Worm (Caenorhabditis elegans) whole organism, midembryonic: ENCODE data around the gene F15A4.2.

Experiments
- T22C8.4 ChIP-seq: fragments of 200-800 bp; sonication (Bioruptor generic); IDR thresholded peaks from 2 replicates; pipeline ENCODE4 v1.3.6; 2022; ENCODE audit warnings: missing genetic modification characterization, missing compliant biosample characterization
- cog-1 ChIP-seq: sonication (generic microtip); optimal IDR thresholded peaks from 2 replicates; lab custom pipeline; 2016; ENCODE audit warnings: missing genetic modification characterization, missing compliant biosample characterization
- flt-1 ChIP-seq: fragments of 200-800 bp; sonication (Bioruptor generic); IDR thresholded peaks from 2 replicates; pipeline ENCODE4 v1.3.6; 2022; ENCODE audit warnings: missing genetic modification characterization, missing compliant biosample characterization
- klf-2 ChIP-seq: fragments of 200-800 bp; sonication (Bioruptor generic); conservative IDR thresholded peaks from 2 replicates; pipeline ENCODE4 v1.3.6; 2022; ENCODE audit warnings: missing genetic modification reagents, missing genetic modification characterization, missing compliant biosample characterization
- med-1 ChIP-seq: sonication (generic microtip); optimal IDR thresholded peaks from 2 replicates; lab custom pipeline; 2017; ENCODE audit warnings: missing genetic modification characterization, mild to moderate bottlenecking, missing compliant biosample characterization, antibody characterized with exemption, missing genetic modification reagents; ENCODE audit not compliant: insufficient read depth
- tab-1 ChIP-seq: fragments of 200-800 bp; sonication (Bioruptor generic); IDR thresholded peaks from 2 replicates; pipeline ENCODE4 v1.3.6; 2022; ENCODE audit warnings: missing genetic modification characterization, missing compliant biosample characterization
- ztf-23 ChIP-seq: fragments of 200-800 bp; sonication (Bioruptor generic); IDR thresholded peaks from 2 replicates; pipeline ENCODE4 v1.3.6; 2022; ENCODE audit warnings: missing genetic modification reagents, missing genetic modification characterization, missing compliant biosample characterization
- ztf-29 ChIP-seq: fragments of 200-800 bp; sonication (Bioruptor generic); IDR thresholded peaks from 2 replicates; pipeline ENCODE4 v1.3.6; 2022; ENCODE audit warnings: missing genetic modification reagents, missing genetic modification characterization, missing compliant biosample characterization

DNA sequence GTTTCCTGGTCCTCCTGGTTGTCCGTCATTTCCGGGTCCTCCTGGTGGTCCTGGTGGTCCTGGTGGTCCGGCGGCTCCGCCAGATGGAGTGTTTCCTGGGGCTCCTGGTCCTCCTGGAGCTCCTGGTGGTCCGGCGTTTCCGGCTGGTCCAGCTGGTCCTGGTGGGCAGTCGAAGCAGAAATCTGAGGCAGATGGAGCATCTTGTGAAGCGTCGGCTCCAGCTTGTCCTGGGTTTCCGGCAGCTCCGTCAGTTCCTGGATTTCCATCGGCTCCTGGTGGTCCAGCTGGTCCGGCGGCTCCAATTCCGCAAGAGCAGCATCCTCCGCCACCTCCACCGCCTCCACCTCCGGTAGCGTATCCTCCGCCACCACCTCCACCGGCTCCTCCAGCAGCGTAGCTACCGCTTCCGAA, 31.7 kb downstream of the F15A4.2 start:
- no peak for TF ChIP-seq T22C8.4
- TF ChIP-seq med-1 (GFP tag; lab: Kevin White, UChicago): no peak
- TF ChIP-seq flt-1 (GFP tag; lab: Robert Waterston, UW): no peak
- no peak for TF ChIP-seq cog-1 (tag; lab: Kevin White, UChicago)
- TF ChIP-seq tab-1 (GFP tag; lab: Robert Waterston, UW): no peak
- no peak for TF ChIP-seq ztf-23 (GFP tag; lab: Robert Waterston, UW)
- no peak for TF ChIP-seq klf-2 (GFP tag; lab: Robert Waterston, UW)
- TF ChIP-seq ztf-29 (GFP tag; lab: Robert Waterston, UW): no peak
